Worm (Caenorhabditis elegans) whole organism, mixed stage, embryonic: Measurements from ENCODE around the gene gcy-20.

Experiments used
- M03D4.4 ChIP-seq: sonication (generic microtip); optimal IDR thresholded peaks from 2 replicates; lab custom pipeline; 2017; ENCODE audit warnings: mild to moderate bottlenecking, missing genetic modification characterization, missing compliant biosample characterization
- drap-1 ChIP-seq: fragments of 200-800 bp; sonication (Bioruptor generic); optimal IDR thresholded peaks from 3 replicates; lab custom pipeline; 2018; ENCODE audit warnings: mild to moderate bottlenecking, missing genetic modification characterization, missing compliant biosample characterization
- ham-2 ChIP-seq: fragments of 200-800 bp; sonication (Bioruptor generic); optimal IDR thresholded peaks from 2 replicates; lab custom pipeline; 2018; ENCODE audit warnings: mild to moderate bottlenecking, missing genetic modification characterization, missing compliant biosample characterization
- nhr-237 ChIP-seq: fragments of 150-350 bp; optimal IDR thresholded peaks from 2 replicates; lab custom pipeline; 2014; ENCODE audit warnings: missing biosample characterization, missing genetic modification characterization
- unc-62 ChIP-seq: fragments of 150-350 bp; optimal IDR thresholded peaks from 2 replicates; lab custom pipeline; 2014; ENCODE audit warnings: missing biosample characterization, missing genetic modification reagents, missing genetic modification characterization

ce11 chrV:16201730-16202129 lies 51.9 kb downstream of the gcy-20 start, which contains the start of gene F11A5.17:
- no peak for TF ChIP-seq nhr-237 (tag; lab: Kevin White, UChicago)
- no peak for TF ChIP-seq unc-62
- TF ChIP-seq M03D4.4 = no peak
- TF ChIP-seq drap-1 (GFP tag; lab: Kevin White, UChicago) = no peak
- TF ChIP-seq ham-2 (GFP tag; lab: Kevin White, UChicago) = no peak
